Fruit fly (Drosophila melanogaster): ENCODE data around the gene TfIIEbeta.
A peak's percentile ranks its signal among the peaks of the same experiment; 100 is the strongest.

Gene TfIIEbeta

dm6 chr3L:4288591-4289056, 1.8 kb downstream of the TfIIEbeta start, which contains the start of gene Hexo1 (continued):
- TF ChIP-seq Lhr (GFP tag; optimal IDR thresholded peaks at IDR 0.05) (no peak), seq (GFP tag; IDR thresholded peaks at IDR 0.05) (no peak), CG10274 (GFP tag; optimal IDR thresholded peaks at IDR 0.05) (no peak), CG1233 (GFP tag; optimal IDR thresholded peaks at IDR 0.05) (no peak), CG16815 (GFP tag; optimal IDR thresholded peaks at IDR 0.05) (no peak), Lpt (GFP tag; optimal IDR thresholded peaks at IDR 0.05) (no peak), repo (GFP tag; optimal IDR thresholded peaks at IDR 0.05) (no peak), CG11093 (GFP tag; IDR thresholded peaks at IDR 0.05) (no peak), CG4707 (GFP tag; optimal IDR thresholded peaks at IDR 0.05) (no peak), gcm (GFP tag; optimal IDR thresholded peaks at IDR 0.05) (no peak), Antp (GFP tag; optimal IDR thresholded peaks at IDR 0.05) (no peak), wor (GFP tag; IDR thresholded peaks at IDR 0.05) (no peak), CG8765 (GFP tag; IDR thresholded peaks at IDR 0.05) (no peak), BtbVII (GFP tag; optimal IDR thresholded peaks at IDR 0.05) (peak; percentile 21), CG4820 (GFP tag; optimal IDR thresholded peaks at IDR 0.05) (no peak), CG30431 (GFP tag; optimal IDR thresholded peaks at IDR 0.05) (no peak), Bdp1 (GFP tag; optimal IDR thresholded peaks at IDR 0.05) (no peak), CG11085 (GFP tag; IDR thresholded peaks at IDR 0.05) (no peak), CG6854 (GFP tag; optimal IDR thresholded peaks at IDR 0.05) (no peak), CG2129 (GFP tag; IDR thresholded peaks at IDR 0.05; ENCODE audit: partially characterized antibody) (no peak), Neu2 (GFP tag; optimal IDR thresholded peaks at IDR 0.05; ENCODE audit: borderline replicate concordance) (no peak), CG4617 (GFP tag; optimal IDR thresholded peaks at IDR 0.05; ENCODE audit: borderline replicate concordance) (no peak), Usf (GFP tag; optimal IDR thresholded peaks at IDR 0.05) (no peak), danr (GFP tag; IDR thresholded peaks at IDR 0.05) (no peak), mld (GFP tag; IDR thresholded peaks at IDR 0.05; ENCODE audit: partially characterized antibody) (no peak), az2 (GFP tag; optimal IDR thresholded peaks at IDR 0.05) (no peak), CG2712 (tag; optimal IDR thresholded peaks at IDR 0.05) (peak; percentile 38), CoRest (tag; optimal IDR thresholded peaks at IDR 0.05) (no peak), cato (GFP tag; optimal IDR thresholded peaks at IDR 0.05; ENCODE audit: borderline replicate concordance) (no peak), ranshi (GFP tag; IDR thresholded peaks at IDR 0.05) (no peak), dpn (GFP tag; optimal IDR thresholded peaks at IDR 0.05) (no peak), grau (tag; optimal IDR thresholded peaks at IDR 0.05) (peak; percentile 39), CG18764 (GFP tag; optimal IDR thresholded peaks at IDR 0.05) (no peak), CG12219 (GFP tag; optimal IDR thresholded peaks at IDR 0.05) (peak; percentile 34), CG2202 (tag; optimal IDR thresholded peaks at IDR 0.05) (no peak), CG17186 (GFP tag; optimal IDR thresholded peaks at IDR 0.05) (no peak), CG2199 (GFP tag; IDR thresholded peaks at IDR 0.05) (no peak), zf30C (GFP tag; optimal IDR thresholded peaks at IDR 0.05) (no peak), bcd (GFP tag; optimal IDR thresholded peaks at IDR 0.05) (peak; percentile 10), scrt (GFP tag; optimal IDR thresholded peaks at IDR 0.05) (no peak), CG17912 (GFP tag; optimal IDR thresholded peaks at IDR 0.05) (no peak), fd102C (GFP tag; optimal IDR thresholded peaks at IDR 0.05) (no peak), Hmr (GFP tag; optimal IDR thresholded peaks at IDR 0.05) (peak; percentile 37), Trl (optimal IDR thresholded peaks at IDR 0.05) (no peak), Trl (GFP tag; optimal IDR thresholded peaks at IDR 0.05) (no peak), shn (GFP tag; optimal IDR thresholded peaks at IDR 0.05) (no peak), dmrt11E (tag; optimal IDR thresholded peaks at IDR 0.05) (no peak), Awh (GFP tag; IDR thresholded peaks at IDR 0.05) (no peak), Mes4 (GFP tag; optimal IDR thresholded peaks at IDR 0.05) (no peak), CG14441 (GFP tag; IDR thresholded peaks at IDR 0.05) (no peak), tx (GFP tag; optimal IDR thresholded peaks at IDR 0.05) (no peak), CG9817 (tag; optimal IDR thresholded peaks at IDR 0.05) (no peak)
